Worm (Caenorhabditis elegans) whole organism, midembryonic: ENCODE data around the gene srh-204.

Experiments used
- T22C8.4 ChIP-seq: fragments of 200-800 bp; sonication (Bioruptor generic); IDR thresholded peaks from 2 replicates; pipeline ENCODE4 v1.3.6; 2022; ENCODE audit warnings: missing genetic modification characterization, missing compliant biosample characterization
- cog-1 ChIP-seq: sonication (generic microtip); optimal IDR thresholded peaks from 2 replicates; lab custom pipeline; 2016; ENCODE audit warnings: missing genetic modification characterization, missing compliant biosample characterization
- flt-1 ChIP-seq: fragments of 200-800 bp; sonication (Bioruptor generic); IDR thresholded peaks from 2 replicates; pipeline ENCODE4 v1.3.6; 2022; ENCODE audit warnings: missing genetic modification characterization, missing compliant biosample characterization
- klf-2 ChIP-seq: fragments of 200-800 bp; sonication (Bioruptor generic); conservative IDR thresholded peaks from 2 replicates; pipeline ENCODE4 v1.3.6; 2022; ENCODE audit warnings: missing genetic modification reagents, missing genetic modification characterization, missing compliant biosample characterization
- med-1 ChIP-seq: sonication (generic microtip); optimal IDR thresholded peaks from 2 replicates; lab custom pipeline; 2017; ENCODE audit warnings: missing genetic modification characterization, mild to moderate bottlenecking, missing compliant biosample characterization, antibody characterized with exemption, missing genetic modification reagents; ENCODE audit not compliant: insufficient read depth
- ref-1 ChIP-seq: fragments of 200-800 bp; sonication (Bioruptor generic); conservative IDR thresholded peaks from 2 replicates; pipeline ENCODE4 v1.3.6; 2022; ENCODE audit warnings: missing genetic modification reagents, missing genetic modification characterization, missing compliant biosample characterization
- tab-1 ChIP-seq: fragments of 200-800 bp; sonication (Bioruptor generic); IDR thresholded peaks from 2 replicates; pipeline ENCODE4 v1.3.6; 2022; ENCODE audit warnings: missing genetic modification characterization, missing compliant biosample characterization
- ztf-23 ChIP-seq: fragments of 200-800 bp; sonication (Bioruptor generic); IDR thresholded peaks from 2 replicates; pipeline ENCODE4 v1.3.6; 2022; ENCODE audit warnings: missing genetic modification reagents, missing genetic modification characterization, missing compliant biosample characterization
- ztf-29 ChIP-seq: fragments of 200-800 bp; sonication (Bioruptor generic); IDR thresholded peaks from 2 replicates; pipeline ENCODE4 v1.3.6; 2022; ENCODE audit warnings: missing genetic modification reagents, missing genetic modification characterization, missing compliant biosample characterization

srh-204 gene

ce11 chrV:4199185-4199584 lies 41.0 kb downstream of the srh-204 start, which contains the start of gene rpac-40:
rpac-40 (plus strand) TSS chrV:4199485.
- no peak for TF ChIP-seq med-1 (GFP tag; lab: Kevin White, UChicago)
- no peak for TF ChIP-seq ref-1
- no peak for TF ChIP-seq ztf-29
- TF ChIP-seq tab-1 (GFP tag; lab: Robert Waterston, UW), result no peak
- no peak for TF ChIP-seq T22C8.4 (GFP tag; lab: Robert Waterston, UW)
- no peak for TF ChIP-seq flt-1 (GFP tag; lab: Robert Waterston, UW)
- no peak for TF ChIP-seq klf-2 (GFP tag; lab: Robert Waterston, UW)
- TF ChIP-seq ztf-23 (GFP tag; lab: Robert Waterston, UW), result no peak
- TF ChIP-seq cog-1 (tag; lab: Kevin White, UChicago), result no peak

DNA sequence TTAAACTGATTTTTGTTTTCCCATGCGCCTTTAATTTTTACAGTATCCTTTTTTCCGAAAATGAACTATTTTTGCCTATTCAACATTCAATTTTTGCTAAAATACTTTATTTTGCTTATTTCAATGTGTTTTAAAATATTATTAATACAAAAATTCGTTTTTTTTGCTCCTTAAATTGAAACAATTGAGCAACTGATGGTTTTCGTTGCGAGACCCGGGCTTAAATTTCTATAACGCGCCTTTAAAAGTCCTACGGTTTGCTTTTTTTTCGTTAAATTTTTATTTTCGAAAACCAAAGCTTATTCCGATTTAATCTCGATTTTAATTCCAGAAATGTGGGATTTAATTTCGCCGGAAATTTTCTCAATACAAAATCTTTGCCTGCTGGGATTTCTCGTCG lies 44.9 kb downstream of the srh-204 start, which contains the start of gene algn-5:
Gene algn-5, plus strand, starts transcription at position 295 of the 400 bp plus-strand sequence.
- no peak for TF ChIP-seq ztf-23 (GFP tag; lab: Robert Waterston, UW)
- no peak for TF ChIP-seq cog-1 (tag; lab: Kevin White, UChicago)
- TF ChIP-seq T22C8.4 (GFP tag; lab: Robert Waterston, UW), result no peak
- no peak for TF ChIP-seq flt-1 (GFP tag; lab: Robert Waterston, UW)
- TF ChIP-seq ref-1, result no peak
- TF ChIP-seq ztf-29, result no peak

- TF ChIP-seq klf-2 (GFP tag; lab: Robert Waterston, UW) (0 out of 2 replicates have a peak, but pooled peaks have one; percentile 62), T22C8.4 (GFP tag; lab: Robert Waterston, UW) (peak; percentile 94), tab-1 (GFP tag; lab: Robert Waterston, UW) (peak; percentile 73), flt-1 (GFP tag; lab: Robert Waterston, UW) (peak; percentile 79), ztf-29 (0 out of 2 replicates have a peak, but pooled peaks have one; percentile 13), ztf-23 (GFP tag; lab: Robert Waterston, UW) (peak; percentile 83), ref-1 (no peak), cog-1 (tag; lab: Kevin White, UChicago) (peak; percentile 81), med-1 (GFP tag; lab: Kevin White, UChicago) (peak; percentile 28)
These were observed 45.5 kb downstream of the srh-204 start, which contains the start of gene Y45G5AM.9 for ce11 chrV:4194587-4195211. Y45G5AM.9 (minus strand) TSS chrV:4194637.

DNA sequence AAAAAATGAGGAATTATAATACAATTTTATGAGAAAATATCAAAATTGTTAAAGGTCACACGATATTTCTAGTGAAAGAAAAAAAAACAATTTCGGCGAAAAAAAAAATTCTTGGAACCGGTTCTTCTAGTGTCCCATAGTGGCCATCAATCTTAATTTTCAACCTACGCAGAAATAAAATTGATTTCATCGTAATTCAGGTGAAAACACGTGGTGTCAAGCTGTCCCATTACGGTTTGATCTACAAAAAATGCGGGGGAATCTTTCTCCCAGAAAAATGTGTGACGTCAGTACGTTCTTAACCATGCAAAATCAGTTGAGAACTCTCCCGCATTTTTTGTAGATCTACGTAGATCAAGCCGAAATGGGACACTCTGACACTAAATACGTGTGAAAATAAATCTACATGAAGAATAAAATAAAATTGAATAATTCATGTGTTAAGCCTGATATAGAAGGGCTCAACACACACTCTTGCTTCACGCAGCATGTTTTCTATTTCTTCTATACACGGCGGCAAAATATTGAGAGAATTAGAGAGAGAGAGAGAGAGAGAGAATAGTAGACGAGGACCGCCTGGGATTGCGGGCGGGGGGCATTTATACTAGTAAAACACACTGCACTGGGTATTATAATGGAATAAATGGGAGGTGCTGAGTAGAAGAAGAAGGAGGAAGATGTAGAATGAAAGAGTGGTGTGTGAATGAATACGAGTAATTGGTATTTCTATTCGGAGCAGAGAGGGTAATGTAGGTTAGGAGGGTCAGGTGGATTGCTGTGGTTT lies 47.3 kb downstream of the srh-204 start:
- TF ChIP-seq T22C8.4 (GFP tag; lab: Robert Waterston, UW) (no peak), cog-1 (tag; lab: Kevin White, UChicago) (peak; percentile 27), ztf-29 (no peak), ztf-23 (GFP tag; lab: Robert Waterston, UW) (no peak)

- TF ChIP-seq tab-1 (GFP tag; lab: Robert Waterston, UW) (no peak), klf-2 (GFP tag; lab: Robert Waterston, UW) (no peak), med-1 (GFP tag; lab: Kevin White, UChicago) (no peak), cog-1 (tag; lab: Kevin White, UChicago) (no peak), ref-1 (no peak), ztf-29 (no peak)
These were observed 50.0 kb downstream of the srh-204 start for ce11 chrV:4190232-4190631.

DNA sequence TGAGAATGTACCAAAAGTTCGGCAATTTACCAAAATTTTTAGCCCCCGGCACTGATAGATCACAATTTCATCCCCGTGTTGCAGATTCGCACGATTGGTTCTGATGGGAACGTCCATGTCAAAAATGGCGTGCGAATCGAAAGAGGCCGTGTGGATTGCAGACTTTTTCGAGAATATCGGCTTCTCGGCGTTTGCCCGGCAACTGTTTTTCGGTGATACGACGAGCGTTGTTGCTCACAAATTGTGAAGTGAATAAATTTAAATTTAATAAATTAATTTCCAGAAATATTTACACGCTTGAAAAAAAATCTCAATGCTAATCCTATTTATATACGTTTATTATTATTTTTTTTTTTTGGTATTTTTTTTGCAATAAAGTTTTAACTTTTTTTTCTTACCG lies 50.6 kb downstream of the srh-204 start:
- TF ChIP-seq ztf-29 (no peak), flt-1 (GFP tag; lab: Robert Waterston, UW) (no peak), klf-2 (GFP tag; lab: Robert Waterston, UW) (no peak), ref-1 (no peak), cog-1 (tag; lab: Kevin White, UChicago) (no peak), med-1 (GFP tag; lab: Kevin White, UChicago) (no peak), tab-1 (GFP tag; lab: Robert Waterston, UW) (no peak), ztf-23 (GFP tag; lab: Robert Waterston, UW) (no peak), T22C8.4 (GFP tag; lab: Robert Waterston, UW) (no peak)
